Worm (Caenorhabditis elegans) whole organism, young adult: Measurements from ENCODE around the gene hyl-1.

Experiments used
- B0035.1 ChIP-seq: sonication (generic microtip); optimal IDR thresholded peaks from 2 replicates; lab custom pipeline; 2016; ENCODE audit warnings: missing genetic modification characterization, mild to moderate bottlenecking, missing compliant biosample characterization, missing genotype, missing genetic modification reagents
- C06A6.2 ChIP-seq: fragments of 200-800 bp; sonication (Bioruptor generic); conservative IDR thresholded peaks from 2 replicates; pipeline ENCODE4 v1.3.6; 2022; ENCODE audit warnings: missing genetic modification characterization, missing compliant biosample characterization
- F23B12.7 ChIP-seq: sonication (generic microtip); optimal IDR thresholded peaks from 2 replicates; lab custom pipeline; 2017; ENCODE audit warnings: missing genetic modification characterization, mild to moderate bottlenecking, missing compliant biosample characterization, antibody characterized with exemption, moderate library complexity; ENCODE audit not compliant: insufficient read depth
- K12H6.12 ChIP-seq: fragments of 200-800 bp; sonication (Bioruptor generic); optimal IDR thresholded peaks from 2 replicates; lab custom pipeline; 2018; ENCODE audit warnings: mild to moderate bottlenecking, missing genetic modification characterization, missing compliant biosample characterization
- T26A5.8 ChIP-seq: sonication (generic microtip); optimal IDR thresholded peaks from 2 replicates; lab custom pipeline; 2016; ENCODE audit warnings: missing genetic modification characterization, missing compliant biosample characterization
- Y53F4B.3 ChIP-seq: fragments of 200-800 bp; sonication (Bioruptor generic); IDR thresholded peaks from 2 replicates; pipeline ENCODE4 v1.3.6; 2022; ENCODE audit warnings: missing genetic modification reagents, missing genetic modification characterization, missing compliant biosample characterization
- Y53G8AR.9 ChIP-seq: fragments of 200-800 bp; sonication (Bioruptor generic); conservative IDR thresholded peaks from 2 replicates; pipeline ENCODE4 v1.3.6; 2022; ENCODE audit warnings: missing genetic modification reagents, missing genetic modification characterization, missing compliant biosample characterization
- akir-1 ChIP-seq: fragments of 200-800 bp; sonication (Bioruptor generic); optimal IDR thresholded peaks from 2 replicates; lab custom pipeline; 2018; ENCODE audit warnings: mild to moderate bottlenecking, missing genetic modification characterization, moderate library complexity, missing compliant biosample characterization
- atf-7 ChIP-seq: sonication (generic microtip); optimal IDR thresholded peaks from 2 replicates; lab custom pipeline; 2017; ENCODE audit warnings: mild to moderate bottlenecking, missing genetic modification characterization, missing compliant biosample characterization
- attf-5 ChIP-seq: fragments of 200-800 bp; sonication (Bioruptor generic); optimal IDR thresholded peaks from 2 replicates; lab custom pipeline; 2018; ENCODE audit warnings: mild to moderate bottlenecking, missing genetic modification characterization, missing compliant biosample characterization
- ccch-3 ChIP-seq: fragments of 200-800 bp; sonication (Bioruptor generic); optimal IDR thresholded peaks from 2 replicates; lab custom pipeline; 2018; ENCODE audit warnings: mild to moderate bottlenecking, missing genetic modification characterization, missing compliant biosample characterization
- cebp-1 ChIP-seq, 2 experiments: fragments of 200-800 bp in 1 of 2; sonication (Bioruptor generic) in 1 of 2; sonication (generic microtip) in 1 of 2; IDR thresholded peaks in 1 of 2; optimal IDR thresholded peaks in 1 of 2; 2 replicates each; pipeline versions ENCODE4 v1.3.6 to Lab custom; 2017 to 2022; ENCODE audit warnings: missing compliant biosample characterization in 2 of 2, missing genetic modification characterization in 2 of 2, mild to moderate bottlenecking in 1 of 2, missing genetic modification reagents in 1 of 2, moderate library complexity in 1 of 2
- ceh-100 ChIP-seq: fragments of 200-800 bp; sonication (Bioruptor generic); IDR thresholded peaks from 2 replicates; pipeline ENCODE4 v1.3.6; 2022; ENCODE audit warnings: missing genetic modification reagents, missing genetic modification characterization, missing compliant biosample characterization
- ceh-91 ChIP-seq: fragments of 200-800 bp; sonication (Bioruptor generic); IDR thresholded peaks from 2 replicates; pipeline ENCODE4 v1.3.6; 2022; ENCODE audit warnings: missing genetic modification reagents, missing genetic modification characterization, missing compliant biosample characterization
- dpff-1 ChIP-seq: sonication (generic microtip); optimal IDR thresholded peaks from 2 replicates; lab custom pipeline; 2017; ENCODE audit warnings: mild to moderate bottlenecking, missing genetic modification characterization, missing compliant biosample characterization
- dpl-1 ChIP-seq: fragments of 150-350 bp; optimal IDR thresholded peaks from 2 replicates; lab custom pipeline; 2014; ENCODE audit warnings: missing biosample characterization, missing genetic modification reagents, missing genetic modification characterization
- egl-18 ChIP-seq: fragments of 200-800 bp; sonication (Bioruptor generic); IDR thresholded peaks from 2 replicates; pipeline ENCODE4 v1.3.6; 2022; ENCODE audit warnings: missing genetic modification reagents, missing genetic modification characterization, missing compliant biosample characterization
- hmg-20 ChIP-seq: fragments of 200-800 bp; sonication (Bioruptor generic); IDR thresholded peaks from 2 replicates; pipeline ENCODE4 v1.3.6; 2022; ENCODE audit warnings: missing genetic modification reagents, missing genetic modification characterization, missing compliant biosample characterization
- hsf-1 ChIP-seq: fragments of 200-800 bp; sonication (Bioruptor generic); IDR thresholded peaks from 2 replicates; pipeline ENCODE4 v1.3.6; 2022; ENCODE audit warnings: missing genetic modification reagents, missing genetic modification characterization, missing compliant biosample characterization
- lin-54 ChIP-seq: fragments of 200-800 bp; sonication (Bioruptor generic); optimal IDR thresholded peaks from 2 replicates; lab custom pipeline; 2018; ENCODE audit warnings: mild to moderate bottlenecking, missing genetic modification characterization, missing compliant biosample characterization
- lsl-1 ChIP-seq: fragments of 200-800 bp; sonication (Bioruptor generic); optimal IDR thresholded peaks from 2 replicates; lab custom pipeline; 2018; ENCODE audit warnings: mild to moderate bottlenecking, missing genetic modification characterization, moderate library complexity, missing compliant biosample characterization
- madf-8 ChIP-seq: fragments of 200-800 bp; sonication (Bioruptor generic); conservative IDR thresholded peaks from 2 replicates; pipeline ENCODE4 v1.3.6; 2022; ENCODE audit warnings: missing genetic modification reagents, missing genetic modification characterization, missing compliant biosample characterization
- mes-4 ChIP-seq: sonication (generic microtip); optimal IDR thresholded peaks from 2 replicates; lab custom pipeline; 2016; ENCODE audit warnings: missing genotype, missing genetic modification characterization, missing compliant biosample characterization
- mxl-1 ChIP-seq: sonication (generic microtip); optimal IDR thresholded peaks from 2 replicates; lab custom pipeline; 2016; ENCODE audit warnings: missing genetic modification characterization, missing compliant biosample characterization
- nfya-1 ChIP-seq: sonication (generic microtip); optimal IDR thresholded peaks from 2 replicates; lab custom pipeline; 2017; ENCODE audit warnings: antibody characterized with exemption, missing compliant biosample characterization, missing genetic modification characterization, borderline replicate concordance; ENCODE audit not compliant: insufficient read depth
- nfyb-1 ChIP-seq: fragments of 200-800 bp; sonication (Bioruptor generic); IDR thresholded peaks from 2 replicates; pipeline ENCODE4 v1.3.6; 2022; ENCODE audit warnings: missing genetic modification reagents, missing genetic modification characterization, missing compliant biosample characterization
- nhr-80 ChIP-seq: sonication (generic microtip); optimal IDR thresholded peaks from 2 replicates; lab custom pipeline; 2016; ENCODE audit warnings: missing genetic modification characterization, missing compliant biosample characterization
- repo-1 ChIP-seq: sonication (generic microtip); optimal IDR thresholded peaks from 2 replicates; lab custom pipeline; 2017; ENCODE audit warnings: mild to moderate bottlenecking, missing genetic modification characterization, missing compliant biosample characterization
- snpc-1.3 ChIP-seq: sonication (generic microtip); optimal IDR thresholded peaks from 2 replicates; lab custom pipeline; 2017; ENCODE audit warnings: missing genetic modification characterization, mild to moderate bottlenecking, missing compliant biosample characterization, antibody characterized with exemption, moderate library complexity, missing genotype, missing genetic modification reagents; ENCODE audit not compliant: insufficient read depth
- tbx-9 ChIP-seq: sonication (generic microtip); optimal IDR thresholded peaks from 2 replicates; lab custom pipeline; 2016; ENCODE audit warnings: borderline replicate concordance, missing genetic modification characterization, inconsistent platforms, missing compliant biosample characterization
- tlf-1 ChIP-seq: fragments of 200-800 bp; sonication (Bioruptor generic); optimal IDR thresholded peaks from 2 replicates; lab custom pipeline; 2018; ENCODE audit warnings: mild to moderate bottlenecking, missing genetic modification characterization, missing compliant biosample characterization
- unc-130 ChIP-seq: sonication (generic microtip); optimal IDR thresholded peaks from 2 replicates; lab custom pipeline; 2016; ENCODE audit warnings: missing genetic modification reagents, missing genetic modification characterization, missing compliant biosample characterization
- ztf-22 ChIP-seq: fragments of 200-800 bp; sonication (Bioruptor generic); optimal IDR thresholded peaks from 2 replicates; lab custom pipeline; 2018; ENCODE audit warnings: mild to moderate bottlenecking, missing genetic modification characterization, moderate library complexity, missing compliant biosample characterization
- ztf-28 ChIP-seq: fragments of 200-800 bp; sonication (Bioruptor generic); IDR thresholded peaks from 2 replicates; pipeline ENCODE4 v1.3.6; 2022; ENCODE audit warnings: missing genetic modification reagents, missing genetic modification characterization, missing compliant biosample characterization
- ztf-3 ChIP-seq: fragments of 200-800 bp; sonication (Bioruptor generic); optimal IDR thresholded peaks from 2 replicates; lab custom pipeline; 2018; ENCODE audit warnings: mild to moderate bottlenecking, missing genetic modification characterization, missing compliant biosample characterization

Gene hyl-1

ce11 chrIV:8535946-8536345 lies 3.0 kb upstream of the hyl-1 start:
- TF ChIP-seq attf-5 (GFP tag; lab: Kevin White, UChicago) (no peak), ccch-3 (GFP tag; lab: Kevin White, UChicago) (no peak), hmg-20 (GFP tag; lab: Robert Waterston, UW) (no peak), dpl-1 (GFP tag; lab: Kevin White, UChicago) (no peak), nhr-80 (tag; lab: Kevin White, UChicago) (no peak), C06A6.2 (GFP tag; lab: Robert Waterston, UW) (no peak), T26A5.8 (no peak), lin-54 (GFP tag; lab: Kevin White, UChicago) (no peak), unc-130 (GFP tag; lab: Kevin White, UChicago) (no peak)
- TF ChIP-seq, all 124 proteins: peak for 0

ce11 chrIV:8538011-8538658 lies 788 bp upstream of the hyl-1 start:
- no peak for TF ChIP-seq cebp-1 (GFP tag; IDR thresholded peaks at IDR 0.05; lab: Robert Waterston, UW)
- peak; percentile 11 for TF ChIP-seq cebp-1 (tag; optimal IDR thresholded peaks at IDR 0.05; lab: Kevin White, UChicago)
- TF ChIP-seq F23B12.7 (tag; lab: Kevin White, UChicago): no peak
- no peak for TF ChIP-seq mes-4 (tag; lab: Kevin White, UChicago)
- no peak for TF ChIP-seq madf-8
- TF ChIP-seq egl-18: no peak
- TF ChIP-seq dpff-1 (tag; lab: Kevin White, UChicago): peak; percentile 37
- TF ChIP-seq hsf-1: no peak
- no peak for TF ChIP-seq B0035.1 (tag; lab: Kevin White, UChicago)
- TF ChIP-seq ceh-91: no peak
- TF ChIP-seq ccch-3 (GFP tag; lab: Kevin White, UChicago): no peak
- no peak for TF ChIP-seq K12H6.12
- no peak for TF ChIP-seq ceh-100
- no peak for TF ChIP-seq snpc-1.3 (tag; lab: Kevin White, UChicago)
- 0 out of 2 replicates have a peak, but pooled peaks have one; percentile 19 for TF ChIP-seq C06A6.2 (GFP tag; lab: Robert Waterston, UW)
- no peak for TF ChIP-seq Y53F4B.3
- no peak for TF ChIP-seq ztf-28 (GFP tag; lab: Robert Waterston, UW)
- TF ChIP-seq nfya-1 (tag; lab: Kevin White, UChicago): no peak
- TF ChIP-seq hmg-20 (GFP tag; lab: Robert Waterston, UW): no peak
- TF ChIP-seq repo-1 (tag; lab: Kevin White, UChicago): peak; percentile 50
- TF ChIP-seq tlf-1 (GFP tag; lab: Kevin White, UChicago): peak; percentile 26
- TF ChIP-seq mxl-1 (tag; lab: Kevin White, UChicago): no peak
- TF ChIP-seq Y53G8AR.9 (GFP tag; lab: Robert Waterston, UW): 0 out of 2 replicates have a peak, but pooled peaks have one; percentile 56
- TF ChIP-seq nfyb-1 (GFP tag; lab: Robert Waterston, UW): 0 out of 2 replicates have a peak, but pooled peaks have one; percentile 36
- no peak for TF ChIP-seq atf-7 (tag; lab: Kevin White, UChicago)
- TF ChIP-seq akir-1: no peak
- no peak for TF ChIP-seq ztf-3 (GFP tag; lab: Kevin White, UChicago)

DNA sequence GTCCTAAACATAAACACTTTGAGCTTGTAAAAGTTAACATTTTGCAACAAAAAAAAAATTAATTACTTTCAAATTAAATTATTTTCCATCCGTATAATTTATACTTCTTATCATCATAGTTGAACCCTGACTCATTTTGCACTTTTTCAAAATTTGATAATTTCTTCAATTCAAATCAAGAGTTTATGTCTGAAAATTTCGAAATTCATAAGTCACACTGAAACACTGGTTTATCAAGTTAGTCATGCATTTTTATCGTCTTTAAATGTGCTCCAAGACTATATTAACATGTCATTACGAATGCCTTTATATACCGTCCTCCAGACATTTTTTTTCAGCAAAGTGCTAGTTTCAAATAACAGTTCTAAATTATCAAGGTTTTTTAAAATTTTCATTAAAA lies 722 bp downstream of the hyl-1 start:
- no peak for TF ChIP-seq dpl-1 (GFP tag; lab: Kevin White, UChicago)
- TF ChIP-seq Y53F4B.3: no peak
- no peak for TF ChIP-seq atf-7 (tag; lab: Kevin White, UChicago)
- TF ChIP-seq tbx-9: no peak
- no peak for TF ChIP-seq ztf-22 (GFP tag; lab: Kevin White, UChicago)
- TF ChIP-seq lin-54 (GFP tag; lab: Kevin White, UChicago): no peak
- TF ChIP-seq cebp-1 (GFP tag; IDR thresholded peaks at IDR 0.05; lab: Robert Waterston, UW): no peak; the same call in 1 of the 2 replicates
- TF ChIP-seq cebp-1 (tag; optimal IDR thresholded peaks at IDR 0.05; lab: Kevin White, UChicago): peak; percentile 26
- TF ChIP-seq nhr-80 (tag; lab: Kevin White, UChicago): peak; percentile 44
- TF ChIP-seq lsl-1 (GFP tag; lab: Kevin White, UChicago): no peak
- no peak for TF ChIP-seq mxl-1 (tag; lab: Kevin White, UChicago)
